Worm (Caenorhabditis elegans): ENCODE data around the gene nhr-141.

nhr-141 gene

ce11 chrV:7495189-7495588, 50.7 kb downstream of the nhr-141 start, which contains the start of gene srbc-11:
srbc-11 (minus strand) TSS chrV:7495289.
- TF ChIP-seq fkh-10 (GFP tag; optimal IDR thresholded peaks at IDR 0.05) (no peak), sox-4 (tag; optimal IDR thresholded peaks at IDR 0.05) (no peak), hlh-15 (tag; optimal IDR thresholded peaks at IDR 0.05) (no peak), ceh-22 (tag; optimal IDR thresholded peaks at IDR 0.05) (no peak), unc-55 (GFP tag; optimal IDR thresholded peaks at IDR 0.05) (no peak), hlh-8 (tag; optimal IDR thresholded peaks at IDR 0.05) (no peak), ama-1 (optimal IDR thresholded peaks at IDR 0.05) (no peak), gmeb-2 (tag; optimal IDR thresholded peaks at IDR 0.05) (no peak), nhr-11 (tag; optimal IDR thresholded peaks at IDR 0.05) (no peak), C38D4.7 (GFP tag; optimal IDR thresholded peaks at IDR 0.05) (no peak)
